Worm (Caenorhabditis elegans) whole organism, young adult: ENCODE measurements around the gene C50E3.13.
A peak's percentile ranks its signal among the peaks of the same experiment; 100 is the strongest.

Experiments
- B0019.2 ChIP-seq: fragments of 200-800 bp; sonication (Bioruptor generic); conservative IDR thresholded peaks from 2 replicates; pipeline ENCODE4 v1.3.6; 2022; ENCODE audit warnings: missing genetic modification reagents, missing genetic modification characterization, missing compliant biosample characterization
- B0336.3 ChIP-seq: fragments of 200-800 bp; sonication (Bioruptor generic); IDR thresholded peaks from 2 replicates; pipeline ENCODE4 v1.3.6; 2022; ENCODE audit warnings: missing genetic modification characterization, missing compliant biosample characterization
- C06A6.2 ChIP-seq: fragments of 200-800 bp; sonication (Bioruptor generic); conservative IDR thresholded peaks from 2 replicates; pipeline ENCODE4 v1.3.6; 2022; ENCODE audit warnings: missing genetic modification characterization, missing compliant biosample characterization
- D2030.7 ChIP-seq: fragments of 200-800 bp; sonication (Bioruptor generic); IDR thresholded peaks from 2 replicates; pipeline ENCODE4 v1.3.6; 2022; ENCODE audit warnings: missing genetic modification reagents, missing genetic modification characterization, missing compliant biosample characterization
- F22D6.2 ChIP-seq: sonication (generic microtip); optimal IDR thresholded peaks from 2 replicates; lab custom pipeline; 2016; ENCODE audit warnings: mild to moderate bottlenecking, missing genetic modification characterization, missing compliant biosample characterization
- F33H1.4 ChIP-seq: fragments of 200-800 bp; sonication (Bioruptor generic); IDR thresholded peaks from 2 replicates; pipeline ENCODE4 v1.3.6; 2022; ENCODE audit warnings: missing genetic modification reagents, missing genetic modification characterization, missing compliant biosample characterization
- F57A8.1 ChIP-seq: fragments of 200-800 bp; sonication (Bioruptor generic); optimal IDR thresholded peaks from 2 replicates; lab custom pipeline; 2018; ENCODE audit warnings: mild to moderate bottlenecking, missing genetic modification characterization, moderate library complexity, missing compliant biosample characterization
- T26A5.8 ChIP-seq: sonication (generic microtip); optimal IDR thresholded peaks from 2 replicates; lab custom pipeline; 2016; ENCODE audit warnings: missing genetic modification characterization, missing compliant biosample characterization
- Y53F4B.3 ChIP-seq: fragments of 200-800 bp; sonication (Bioruptor generic); IDR thresholded peaks from 2 replicates; pipeline ENCODE4 v1.3.6; 2022; ENCODE audit warnings: missing genetic modification reagents, missing genetic modification characterization, missing compliant biosample characterization
- Y67H2A.10 ChIP-seq: fragments of 200-800 bp; sonication (Bioruptor generic); conservative IDR thresholded peaks from 2 replicates; pipeline ENCODE4 v1.3.6; 2022; ENCODE audit warnings: missing genetic modification reagents, missing genetic modification characterization, missing compliant biosample characterization
- ZK185.1 ChIP-seq: sonication (generic microtip); optimal IDR thresholded peaks from 2 replicates; lab custom pipeline; 2016; ENCODE audit warnings: mild to moderate bottlenecking, missing genetic modification characterization, missing compliant biosample characterization; ENCODE audit not compliant: poor library complexity, severe bottlenecking
- aptf-2 ChIP-seq: fragments of 200-800 bp; sonication (Bioruptor generic); conservative IDR thresholded peaks from 2 replicates; pipeline ENCODE4 v1.3.6; 2022; ENCODE audit warnings: missing genetic modification reagents, missing genetic modification characterization, missing compliant biosample characterization
- attf-5 ChIP-seq: fragments of 200-800 bp; sonication (Bioruptor generic); optimal IDR thresholded peaks from 2 replicates; lab custom pipeline; 2018; ENCODE audit warnings: mild to moderate bottlenecking, missing genetic modification characterization, missing compliant biosample characterization
- ccch-3 ChIP-seq: fragments of 200-800 bp; sonication (Bioruptor generic); optimal IDR thresholded peaks from 2 replicates; lab custom pipeline; 2018; ENCODE audit warnings: mild to moderate bottlenecking, missing genetic modification characterization, missing compliant biosample characterization
- cebp-1 ChIP-seq, 2 experiments: fragments of 200-800 bp in 1 of 2; sonication (Bioruptor generic) in 1 of 2; sonication (generic microtip) in 1 of 2; IDR thresholded peaks in 1 of 2; optimal IDR thresholded peaks in 1 of 2; 2 replicates each; pipeline versions ENCODE4 v1.3.6 to Lab custom; 2017 to 2022; ENCODE audit warnings: missing compliant biosample characterization in 2 of 2, missing genetic modification characterization in 2 of 2, mild to moderate bottlenecking in 1 of 2, missing genetic modification reagents in 1 of 2, moderate library complexity in 1 of 2
- ceh-100 ChIP-seq: fragments of 200-800 bp; sonication (Bioruptor generic); IDR thresholded peaks from 2 replicates; pipeline ENCODE4 v1.3.6; 2022; ENCODE audit warnings: missing genetic modification reagents, missing genetic modification characterization, missing compliant biosample characterization
- ceh-40 ChIP-seq: fragments of 200-800 bp; sonication (Bioruptor generic); IDR thresholded peaks from 2 replicates; pipeline ENCODE4 v1.3.6; 2022; ENCODE audit warnings: missing genetic modification characterization, missing compliant biosample characterization
- ceh-79 ChIP-seq: sonication (generic microtip); optimal IDR thresholded peaks from 2 replicates; lab custom pipeline; 2017; ENCODE audit warnings: mild to moderate bottlenecking, missing genetic modification characterization, missing compliant biosample characterization
- ceh-91 ChIP-seq: fragments of 200-800 bp; sonication (Bioruptor generic); IDR thresholded peaks from 2 replicates; pipeline ENCODE4 v1.3.6; 2022; ENCODE audit warnings: missing genetic modification reagents, missing genetic modification characterization, missing compliant biosample characterization
- dox-1 ChIP-seq: fragments of 200-800 bp; sonication (Bioruptor generic); IDR thresholded peaks from 2 replicates; pipeline ENCODE4 v1.3.6; 2022; ENCODE audit warnings: missing genetic modification reagents, missing genetic modification characterization, missing compliant biosample characterization
- dpff-1 ChIP-seq: sonication (generic microtip); optimal IDR thresholded peaks from 2 replicates; lab custom pipeline; 2017; ENCODE audit warnings: mild to moderate bottlenecking, missing genetic modification characterization, missing compliant biosample characterization
- egl-44 ChIP-seq: fragments of 200-800 bp; sonication (Bioruptor generic); IDR thresholded peaks from 2 replicates; pipeline ENCODE4 v1.3.6; 2022; ENCODE audit warnings: missing genetic modification reagents, missing genetic modification characterization, missing compliant biosample characterization
- egrh-3 ChIP-seq: fragments of 200-800 bp; sonication (Bioruptor generic); IDR thresholded peaks from 2 replicates; pipeline ENCODE4 v1.3.6; 2022; ENCODE audit warnings: missing genetic modification reagents, missing genetic modification characterization, missing compliant biosample characterization
- fkh-3 ChIP-seq: sonication (generic microtip); optimal IDR thresholded peaks from 2 replicates; lab custom pipeline; 2016; ENCODE audit warnings: mild to moderate bottlenecking, missing genetic modification characterization, missing compliant biosample characterization
- hlh-26 ChIP-seq: fragments of 200-800 bp; sonication (Bioruptor generic); conservative IDR thresholded peaks from 2 replicates; pipeline ENCODE4 v1.3.6; 2022; ENCODE audit warnings: missing genetic modification reagents, missing genetic modification characterization, missing compliant biosample characterization
- hmg-20 ChIP-seq: fragments of 200-800 bp; sonication (Bioruptor generic); IDR thresholded peaks from 2 replicates; pipeline ENCODE4 v1.3.6; 2022; ENCODE audit warnings: missing genetic modification reagents, missing genetic modification characterization, missing compliant biosample characterization
- lag-1 ChIP-seq: fragments of 200-800 bp; sonication (Bioruptor generic); IDR thresholded peaks from 2 replicates; pipeline ENCODE4 v1.3.6; 2022; ENCODE audit warnings: missing genetic modification reagents, missing genetic modification characterization, missing compliant biosample characterization
- lin-40 ChIP-seq: sonication (generic microtip); optimal IDR thresholded peaks from 2 replicates; lab custom pipeline; 2016; ENCODE audit warnings: missing genetic modification characterization, mild to moderate bottlenecking, missing compliant biosample characterization, missing genotype, missing genetic modification reagents
- lin-54 ChIP-seq: fragments of 200-800 bp; sonication (Bioruptor generic); optimal IDR thresholded peaks from 2 replicates; lab custom pipeline; 2018; ENCODE audit warnings: mild to moderate bottlenecking, missing genetic modification characterization, missing compliant biosample characterization
- madf-6 ChIP-seq: fragments of 200-800 bp; sonication (Bioruptor generic); IDR thresholded peaks from 2 replicates; pipeline ENCODE4 v1.3.6; 2022; ENCODE audit warnings: missing genetic modification reagents, missing genetic modification characterization, missing compliant biosample characterization
- mes-4 ChIP-seq: sonication (generic microtip); optimal IDR thresholded peaks from 2 replicates; lab custom pipeline; 2016; ENCODE audit warnings: missing genotype, missing genetic modification characterization, missing compliant biosample characterization
- nfyb-1 ChIP-seq: fragments of 200-800 bp; sonication (Bioruptor generic); IDR thresholded peaks from 2 replicates; pipeline ENCODE4 v1.3.6; 2022; ENCODE audit warnings: missing genetic modification reagents, missing genetic modification characterization, missing compliant biosample characterization
- nhr-179 ChIP-seq: sonication (generic microtip); optimal IDR thresholded peaks from 2 replicates; lab custom pipeline; 2016; ENCODE audit warnings: mild to moderate bottlenecking, missing genetic modification characterization, missing compliant biosample characterization
- nhr-80 ChIP-seq: sonication (generic microtip); optimal IDR thresholded peaks from 2 replicates; lab custom pipeline; 2016; ENCODE audit warnings: missing genetic modification characterization, missing compliant biosample characterization
- nhr-90 ChIP-seq: sonication (generic microtip); optimal IDR thresholded peaks from 2 replicates; lab custom pipeline; 2016; ENCODE audit warnings: missing genotype, mild to moderate bottlenecking, missing genetic modification characterization, missing compliant biosample characterization
- rcor-1 ChIP-seq: fragments of 200-800 bp; sonication (Bioruptor generic); IDR thresholded peaks from 2 replicates; pipeline ENCODE4 v1.3.6; 2022; ENCODE audit warnings: missing genetic modification reagents, missing genetic modification characterization, missing compliant biosample characterization
- rec-8 ChIP-seq, 2 experiments: sonication (generic microtip); optimal IDR thresholded peaks; 2 replicates each; lab custom pipeline; 2016; ENCODE audit warnings: mild to moderate bottlenecking in 2 of 2, missing genetic modification characterization in 2 of 2, missing genetic modification reagents in 2 of 2, missing genotype in 2 of 2, missing biosample characterization in 1 of 2, missing compliant biosample characterization in 1 of 2, moderate library complexity in 1 of 2
- rpc-1 ChIP-seq, 2 experiments: fragments of 150-350 bp in 1 of 2; sonication (generic microtip) in 1 of 2; optimal IDR thresholded peaks; 2 replicates each; lab custom pipeline; 2014 to 2018; ENCODE audit warnings: missing biosample characterization in 1 of 2, missing genetic modification characterization in 1 of 2, missing genetic modification reagents in 1 of 2, missing genotype in 1 of 2
- snpc-1.3 ChIP-seq: sonication (generic microtip); optimal IDR thresholded peaks from 2 replicates; lab custom pipeline; 2017; ENCODE audit warnings: missing genetic modification characterization, mild to moderate bottlenecking, missing compliant biosample characterization, antibody characterized with exemption, moderate library complexity, missing genotype, missing genetic modification reagents; ENCODE audit not compliant: insufficient read depth
- sptf-2 ChIP-seq: fragments of 200-800 bp; sonication (Bioruptor generic); optimal IDR thresholded peaks from 2 replicates; lab custom pipeline; 2018; ENCODE audit warnings: mild to moderate bottlenecking, missing genetic modification characterization, missing compliant biosample characterization
- tbp1 ChIP-seq: fragments of 200-800 bp; sonication (Bioruptor generic); optimal IDR thresholded peaks from 2 replicates; lab custom pipeline; 2018; ENCODE audit warnings: mild to moderate bottlenecking, missing genetic modification characterization, missing compliant biosample characterization
- tbx-9 ChIP-seq: sonication (generic microtip); optimal IDR thresholded peaks from 2 replicates; lab custom pipeline; 2016; ENCODE audit warnings: borderline replicate concordance, missing genetic modification characterization, inconsistent platforms, missing compliant biosample characterization
- unc-130 ChIP-seq: sonication (generic microtip); optimal IDR thresholded peaks from 2 replicates; lab custom pipeline; 2016; ENCODE audit warnings: missing genetic modification reagents, missing genetic modification characterization, missing compliant biosample characterization
- zim-3 ChIP-seq: sonication (generic microtip); optimal IDR thresholded peaks from 2 replicates; lab custom pipeline; 2017; ENCODE audit warnings: mild to moderate bottlenecking, missing genetic modification characterization, moderate library complexity, missing compliant biosample characterization
- ztf-18 ChIP-seq: sonication (generic microtip); optimal IDR thresholded peaks from 2 replicates; lab custom pipeline; 2016; ENCODE audit warnings: missing genotype, mild to moderate bottlenecking, missing genetic modification characterization, missing compliant biosample characterization
- ztf-22 ChIP-seq: fragments of 200-800 bp; sonication (Bioruptor generic); optimal IDR thresholded peaks from 2 replicates; lab custom pipeline; 2018; ENCODE audit warnings: mild to moderate bottlenecking, missing genetic modification characterization, moderate library complexity, missing compliant biosample characterization
- ztf-28 ChIP-seq: fragments of 200-800 bp; sonication (Bioruptor generic); IDR thresholded peaks from 2 replicates; pipeline ENCODE4 v1.3.6; 2022; ENCODE audit warnings: missing genetic modification reagents, missing genetic modification characterization, missing compliant biosample characterization
- ztf-3 ChIP-seq: fragments of 200-800 bp; sonication (Bioruptor generic); optimal IDR thresholded peaks from 2 replicates; lab custom pipeline; 2018; ENCODE audit warnings: mild to moderate bottlenecking, missing genetic modification characterization, missing compliant biosample characterization

Gene C50E3.13

ce11 chrV:7580378-7580777 lies 43.7 kb downstream of the C50E3.13 start, which contains the start of gene ets-6 (continued):
- no peak for TF ChIP-seq sptf-2
- no peak for TF ChIP-seq ztf-28 (GFP tag; lab: Robert Waterston, UW)
- TF ChIP-seq F57A8.1 = no peak
- TF ChIP-seq ZK185.1 (tag; lab: Kevin White, UChicago) = no peak
- TF ChIP-seq hlh-26 (GFP tag; lab: Robert Waterston, UW) = no peak
- no peak for TF ChIP-seq ceh-40 (GFP tag; lab: Robert Waterston, UW)
- no peak for TF ChIP-seq Y67H2A.10 (GFP tag; lab: Robert Waterston, UW)
- no peak; the same call in 1 of the 2 replicates for TF ChIP-seq ceh-91 (GFP tag; lab: Robert Waterston, UW)
- peak; percentile 4 for TF ChIP-seq tbp1 (GFP tag; lab: Kevin White, UChicago)
- TF ChIP-seq ceh-100 = no peak
- no peak for TF ChIP-seq egl-44 (GFP tag; lab: Robert Waterston, UW)
- TF ChIP-seq mes-4 (tag; lab: Kevin White, UChicago) = no peak
- TF ChIP-seq ccch-3 (GFP tag; lab: Kevin White, UChicago) = no peak
- peak; percentile 22 for TF ChIP-seq lin-54 (GFP tag; lab: Kevin White, UChicago)
- no peak for TF ChIP-seq dpff-1 (tag; lab: Kevin White, UChicago)
- TF ChIP-seq T26A5.8 (tag; lab: Kevin White, UChicago) = no peak
- TF ChIP-seq nhr-90 (tag; lab: Kevin White, UChicago) = no peak
- TF ChIP-seq attf-5 (GFP tag; lab: Kevin White, UChicago) = peak; percentile 78
- no peak for TF ChIP-seq fkh-3 (tag; lab: Kevin White, UChicago)
- no peak for TF ChIP-seq B0019.2
- TF ChIP-seq B0336.3 (GFP tag; lab: Robert Waterston, UW) = 0 out of 2 replicates have a peak, but pooled peaks have one; percentile 10
- TF ChIP-seq tbx-9 (tag; lab: Kevin White, UChicago) = no peak
- TF ChIP-seq dox-1 (GFP tag; lab: Robert Waterston, UW) = peak; percentile 56
- TF ChIP-seq C06A6.2 (GFP tag; lab: Robert Waterston, UW) = no peak
- TF ChIP-seq nfyb-1 (GFP tag; lab: Robert Waterston, UW) = no peak
- TF ChIP-seq rpc-1 (optimal IDR thresholded peaks at IDR 0.05; lab: Kevin White, UChicago) = no peak
- TF ChIP-seq rpc-1 (tag; optimal IDR thresholded peaks at IDR 0.05; lab: Kevin White, UChicago) = no peak
- TF ChIP-seq aptf-2 (GFP tag; lab: Robert Waterston, UW) = no peak
- no peak for TF ChIP-seq Y53F4B.3
- TF ChIP-seq rcor-1 (GFP tag; lab: Robert Waterston, UW) = peak; percentile 61
- TF ChIP-seq zim-3 = no peak
- TF ChIP-seq ztf-18 = peak; percentile 65
- TF ChIP-seq madf-6 (GFP tag; lab: Robert Waterston, UW) = peak; percentile 45; the same call in 1 of the 2 replicates
- no peak for TF ChIP-seq snpc-1.3 (tag; lab: Kevin White, UChicago)
- no peak for TF ChIP-seq F22D6.2

DNA sequence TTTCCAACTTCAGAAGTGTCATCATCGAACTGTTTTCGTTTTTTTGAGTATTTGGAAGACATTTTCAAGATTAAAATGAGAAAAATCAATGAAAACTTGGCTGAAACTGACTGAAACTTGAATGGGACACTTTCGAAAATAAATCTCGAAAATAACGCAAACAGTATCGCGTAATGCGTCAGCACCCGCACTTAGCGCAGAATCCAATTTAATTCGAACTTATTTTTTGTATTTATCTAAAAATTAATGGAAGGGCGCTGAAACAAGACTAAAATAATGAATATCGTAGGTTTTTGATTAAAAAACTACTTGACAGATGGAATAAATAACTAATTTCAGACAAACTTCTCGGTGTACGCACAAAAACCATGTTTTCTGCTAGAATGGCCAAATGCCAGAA lies 48.5 kb downstream of the C50E3.13 start, which contains the start of the genes snu-66 and ints-9:
Gene snu-66, minus strand, starts transcription at position 108 of the 400 bp plus-strand sequence.
Gene ints-9, plus strand, starts transcription at position 240 of the 400 bp plus-strand sequence.
- TF ChIP-seq D2030.7 (GFP tag; lab: Robert Waterston, UW) (no peak), ztf-22 (GFP tag; lab: Kevin White, UChicago) (no peak), aptf-2 (GFP tag; lab: Robert Waterston, UW) (no peak), unc-130 (GFP tag; lab: Kevin White, UChicago) (no peak), ztf-3 (GFP tag; lab: Kevin White, UChicago) (no peak), C06A6.2 (GFP tag; lab: Robert Waterston, UW) (no peak), lag-1 (GFP tag; lab: Robert Waterston, UW) (no peak), ztf-18 (peak; percentile 93), lin-40 (peak; percentile 43), F33H1.4 (GFP tag; lab: Robert Waterston, UW) (peak; percentile 40), cebp-1 (GFP tag; IDR thresholded peaks at IDR 0.05; lab: Robert Waterston, UW) (no peak), cebp-1 (tag; optimal IDR thresholded peaks at IDR 0.05; lab: Kevin White, UChicago) (peak; percentile 45), egl-44 (GFP tag; lab: Robert Waterston, UW) (no peak), nhr-179 (tag; lab: Kevin White, UChicago) (no peak), ccch-3 (GFP tag; lab: Kevin White, UChicago) (no peak), egrh-3 (no peak), nhr-80 (tag; lab: Kevin White, UChicago) (peak; percentile 1), ceh-79 (tag; lab: Kevin White, UChicago) (no peak), rec-8 (tag; optimal IDR thresholded peaks at IDR 0.05; lab: Kevin White, UChicago) (no peak), hmg-20 (GFP tag; lab: Robert Waterston, UW) (no peak)
